Fruit fly (Drosophila melanogaster): ENCODE results near the gene CG42724.

The CG42724 gene

dm6 chr3R:6404174-6404573, 36.1 kb upstream of the CG42724 start (continued):
- TF ChIP-seq MESR4 (GFP tag; optimal IDR thresholded peaks at IDR 0.05) (no peak), Doc2 (GFP tag; IDR thresholded peaks at IDR 0.05) (no peak; the same call in 1 of the 2 replicates), p53 (GFP tag; optimal IDR thresholded peaks at IDR 0.05) (no peak), grn (GFP tag; optimal IDR thresholded peaks at IDR 0.05) (no peak), CG4820 (GFP tag; optimal IDR thresholded peaks at IDR 0.05) (peak; percentile 73), pros (GFP tag; optimal IDR thresholded peaks at IDR 0.05) (no peak), NFAT (GFP tag; IDR thresholded peaks at IDR 0.05) (peak; percentile 72), CG2199 (GFP tag; IDR thresholded peaks at IDR 0.05) (0 out of 3 replicates have a peak, but pooled peaks have one; percentile 27), pnt (GFP tag; optimal IDR thresholded peaks at IDR 0.05) (peak; percentile 68), CG16815 (GFP tag; optimal IDR thresholded peaks at IDR 0.05) (peak; percentile 58), Asciz (GFP tag; optimal IDR thresholded peaks at IDR 0.05) (peak; percentile 77), Pdp1 (GFP tag; optimal IDR thresholded peaks at IDR 0.05) (peak; percentile 77), CoRest (tag; optimal IDR thresholded peaks at IDR 0.05) (peak; percentile 80), CG14965 (GFP tag; optimal IDR thresholded peaks at IDR 0.05; ENCODE audit: borderline replicate concordance) (peak; percentile 34), sob (GFP tag; IDR thresholded peaks at IDR 0.05) (peak; percentile 88), Oaz (GFP tag; IDR thresholded peaks at IDR 0.05) (peak; percentile 82), Bgb (GFP tag; IDR thresholded peaks at IDR 0.05; ENCODE audit: partially characterized antibody) (no peak), stwl (tag; optimal IDR thresholded peaks at IDR 0.05) (peak; percentile 9), CG34376 (GFP tag; optimal IDR thresholded peaks at IDR 0.05) (no peak), tup (GFP tag; optimal IDR thresholded peaks at IDR 0.05) (peak; percentile 50), lilli (GFP tag; optimal IDR thresholded peaks at IDR 0.05) (peak; percentile 83), CG8089 (GFP tag; optimal IDR thresholded peaks at IDR 0.05) (peak; percentile 48), CG34224 (GFP tag; IDR thresholded peaks at IDR 0.05; ENCODE audit: partially characterized antibody) (no peak), tgo (GFP tag; IDR thresholded peaks at IDR 0.05) (peak; percentile 88), CG12104 (GFP tag; optimal IDR thresholded peaks at IDR 0.05) (peak; percentile 51), jumu (GFP tag; optimal IDR thresholded peaks at IDR 0.05) (peak; percentile 66), CG10147 (GFP tag; optimal IDR thresholded peaks at IDR 0.05) (peak; percentile 61), CG18476 (GFP tag; optimal IDR thresholded peaks at IDR 0.05) (peak; percentile 70), psq (GFP tag; optimal IDR thresholded peaks at IDR 0.05) (peak; percentile 33), CG4854 (GFP tag; optimal IDR thresholded peaks at IDR 0.05) (peak; percentile 57), cas (GFP tag; IDR thresholded peaks at IDR 0.05) (peak; percentile 77), dpn (GFP tag; optimal IDR thresholded peaks at IDR 0.05) (peak; percentile 78 to 80), ftz-f1 (GFP tag; optimal IDR thresholded peaks at IDR 0.05) (no peak), CG11085 (GFP tag; IDR thresholded peaks at IDR 0.05) (peak; percentile 73), Optix (GFP tag; IDR thresholded peaks at IDR 0.05) (peak; percentile 67; the same call in 1 of the 3 replicates), HLH54F (GFP tag; optimal IDR thresholded peaks at IDR 0.05) (peak; percentile 62), bowl (GFP tag; IDR thresholded peaks at IDR 0.05) (peak; percentile 62; the same call in 1 of the 2 replicates), da (GFP tag; optimal IDR thresholded peaks at IDR 0.05) (no peak), HHEX (GFP tag; optimal IDR thresholded peaks at IDR 0.05) (peak; percentile 84), PHDP (tag; optimal IDR thresholded peaks at IDR 0.05) (peak; percentile 84), CG13624 (GFP tag; optimal IDR thresholded peaks at IDR 0.05) (peak; percentile 66), CG15011 (GFP tag; optimal IDR thresholded peaks at IDR 0.05) (peak; percentile 59), z (GFP tag; IDR thresholded peaks at IDR 0.05) (no peak), eyg (GFP tag; optimal IDR thresholded peaks at IDR 0.05) (peak; percentile 28), pho (GFP tag; optimal IDR thresholded peaks at IDR 0.05) (no peak), CG18262 (tag; optimal IDR thresholded peaks at IDR 0.05) (peak; percentile 80), fd3F (GFP tag; optimal IDR thresholded peaks at IDR 0.05) (peak; percentile 74), CG15514 (GFP tag; optimal IDR thresholded peaks at IDR 0.05) (peak; percentile 72), CG2116 (GFP tag; optimal IDR thresholded peaks at IDR 0.05) (peak; percentile 31), CG9609 (GFP tag; optimal IDR thresholded peaks at IDR 0.05) (peak; percentile 68), Dfd (GFP tag; optimal IDR thresholded peaks at IDR 0.05) (no peak)
